Fruit fly (Drosophila melanogaster) whole organism, embryonic: Measurements from ENCODE around the gene Gr64a.

ENCODE experiments used
- B-H1 ChIP-seq: fragments of 200-800 bp; sonication (Bioruptor generic); IDR thresholded peaks from 3 replicates; pipeline ENCODE4 v1.3.6; 2022; ENCODE audit warnings: missing biosample characterization, missing genetic modification characterization
- Bgb ChIP-seq: fragments of 200-800 bp; sonication (Bioruptor generic); IDR thresholded peaks from 2 replicates; pipeline ENCODE4 v1.3.6; 2022; ENCODE audit warnings: missing biosample characterization, missing genetic modification characterization; ENCODE audit not compliant: partially characterized antibody
- CG10147 ChIP-seq: fragments of 200-800 bp; sonication (Bioruptor generic); optimal IDR thresholded peaks from 2 replicates; lab custom pipeline; 2019; ENCODE audit warnings: missing biosample characterization, mild to moderate bottlenecking, missing genetic modification characterization, moderate library complexity
- CG1024 ChIP-seq: fragments of 200-800 bp; sonication (Bioruptor generic); IDR thresholded peaks from 2 replicates; pipeline ENCODE4 v1.3.6; 2022; ENCODE audit warnings: missing biosample characterization, missing genetic modification characterization
- CG10959 ChIP-seq: fragments of 200-800 bp; sonication (Bioruptor generic); IDR thresholded peaks from 2 replicates; pipeline ENCODE4 v1.3.6; 2022; ENCODE audit warnings: missing biosample characterization, missing genetic modification characterization
- CG10979 ChIP-seq: fragments of 200-800 bp; sonication (Bioruptor generic); optimal IDR thresholded peaks from 2 replicates; lab custom pipeline; 2018; ENCODE audit warnings: missing biosample characterization, mild to moderate bottlenecking, missing genetic modification characterization, moderate library complexity
- CG11723 ChIP-seq: fragments of 200-800 bp; sonication (Bioruptor generic); optimal IDR thresholded peaks from 2 replicates; lab custom pipeline; 2017; ENCODE audit warnings: missing biosample characterization, mild to moderate bottlenecking, missing genetic modification characterization
- CG12659 ChIP-seq: fragments of 200-800 bp; sonication (Bioruptor generic); optimal IDR thresholded peaks from 3 replicates; lab custom pipeline; 2017; ENCODE audit warnings: mild to moderate bottlenecking, missing biosample characterization, missing genetic modification reagents, missing genetic modification characterization
- CG14014 ChIP-seq: fragments of 200-800 bp; sonication (Bioruptor generic); IDR thresholded peaks from 2 replicates; pipeline ENCODE4 v1.3.6; 2022; ENCODE audit warnings: missing biosample characterization, missing genetic modification characterization
- CG14050 ChIP-seq: fragments of 200-800 bp; sonication (Bioruptor generic); IDR thresholded peaks from 3 replicates; pipeline ENCODE4 v1.3.6; 2022; ENCODE audit warnings: missing biosample characterization, missing genetic modification characterization
- CG15514 ChIP-seq: fragments of 200-800 bp; sonication (Bioruptor generic); optimal IDR thresholded peaks from 3 replicates; lab custom pipeline; 2017; ENCODE audit warnings: missing biosample characterization, missing genetic modification characterization, mild to moderate bottlenecking, moderate library complexity, missing genetic modification reagents
- CG2120 ChIP-seq: fragments of 200-800 bp; sonication (Bioruptor generic); optimal IDR thresholded peaks from 3 replicates; lab custom pipeline; 2016; ENCODE audit warnings: missing biosample characterization, missing genetic modification characterization
- CG31441 ChIP-seq: fragments of 200-800 bp; sonication (Bioruptor generic); IDR thresholded peaks from 2 replicates; pipeline ENCODE4 v1.3.6; 2022; ENCODE audit warnings: missing biosample characterization, missing genetic modification characterization
- CG32532 ChIP-seq: fragments of 200-800 bp; sonication (Bioruptor generic); IDR thresholded peaks from 2 replicates; pipeline ENCODE4 v1.3.6; 2022; ENCODE audit warnings: missing biosample characterization, missing genetic modification characterization
- CG34376 ChIP-seq: fragments of 200-800 bp; sonication (Bioruptor generic); optimal IDR thresholded peaks from 2 replicates; lab custom pipeline; 2018; ENCODE audit warnings: missing biosample characterization, mild to moderate bottlenecking, missing genetic modification characterization
- CG6175 ChIP-seq: fragments of 200-800 bp; sonication (Bioruptor generic); IDR thresholded peaks from 3 replicates; pipeline ENCODE4 v1.3.6; 2022; ENCODE audit warnings: missing biosample characterization, missing genetic modification characterization
- CG7357 ChIP-seq: fragments of 200-800 bp; sonication (Bioruptor generic); IDR thresholded peaks from 3 replicates; pipeline ENCODE4 v1.3.6; 2022; ENCODE audit warnings: missing biosample characterization, missing genetic modification characterization
- CG8478 ChIP-seq: fragments of >200 bp; optimal IDR thresholded peaks from 2 replicates; lab custom pipeline; 2018
- CG9876 ChIP-seq: fragments of 200-800 bp; sonication (Bioruptor generic); optimal IDR thresholded peaks from 2 replicates; lab custom pipeline; 2016; ENCODE audit warnings: missing biosample characterization, missing genetic modification characterization
- ERR ChIP-seq: fragments of 200-800 bp; sonication (Bioruptor generic); optimal IDR thresholded peaks from 2 replicates; lab custom pipeline; 2016; ENCODE audit warnings: missing biosample characterization, missing genetic modification characterization
- Ets65A ChIP-seq: fragments of 200-800 bp; sonication (Bioruptor generic); peaks from one replicate; lab custom pipeline; 2016; ENCODE audit warnings: missing biosample characterization, missing genetic modification characterization
- Hmr ChIP-seq: fragments of 200-800 bp; sonication (Bioruptor generic); optimal IDR thresholded peaks from 3 replicates; lab custom pipeline; 2017; ENCODE audit warnings: mild to moderate bottlenecking, missing biosample characterization, missing genetic modification reagents, missing genetic modification characterization
- Lim3 ChIP-seq: fragments of 200-800 bp; sonication (Bioruptor generic); IDR thresholded peaks from 2 replicates; pipeline ENCODE4 v1.3.6; 2022; ENCODE audit warnings: missing biosample characterization, missing genetic modification characterization
- Med ChIP-seq: fragments of 200-800 bp; sonication (Bioruptor generic); peaks from one replicate; lab custom pipeline; 2016; ENCODE audit warnings: missing biosample characterization, missing genetic modification characterization, mild to moderate bottlenecking, inconsistent platforms, moderate library complexity
- NK7.1 ChIP-seq: fragments of 200-800 bp; sonication (Bioruptor generic); optimal IDR thresholded peaks from 3 replicates; lab custom pipeline; 2016; ENCODE audit warnings: missing biosample characterization, missing genetic modification characterization
- Oli ChIP-seq: fragments of 200-800 bp; sonication (Bioruptor generic); optimal IDR thresholded peaks from 2 replicates; lab custom pipeline; 2018; ENCODE audit warnings: missing biosample characterization, mild to moderate bottlenecking, missing genetic modification characterization, moderate library complexity
- PHDP ChIP-seq: fragments of 200-800 bp; sonication (Bioruptor generic); optimal IDR thresholded peaks from 3 replicates; lab custom pipeline; 2018; ENCODE audit warnings: missing biosample characterization, mild to moderate bottlenecking, missing genetic modification characterization, moderate library complexity
- Ptx1 ChIP-seq: fragments of 200-800 bp; sonication (Bioruptor generic); IDR thresholded peaks from 2 replicates; pipeline ENCODE4 v1.3.6; 2022; ENCODE audit warnings: missing biosample characterization, missing genetic modification characterization
- Sox102F ChIP-seq: fragments of 200-800 bp; sonication (Bioruptor generic); optimal IDR thresholded peaks from 2 replicates; lab custom pipeline; 2018; ENCODE audit warnings: missing biosample characterization, mild to moderate bottlenecking, missing genetic modification characterization, moderate library complexity
- ara ChIP-seq: fragments of 200-800 bp; sonication (Bioruptor generic); IDR thresholded peaks from 2 replicates; pipeline ENCODE4 v1.3.6; 2022; ENCODE audit warnings: missing biosample characterization, missing genetic modification characterization
- chm ChIP-seq: fragments of 200-800 bp; sonication (Bioruptor generic); IDR thresholded peaks from 2 replicates; pipeline ENCODE4 v1.3.6; 2022; ENCODE audit warnings: missing biosample characterization, missing genetic modification characterization
- dati ChIP-seq: fragments of 200-800 bp; sonication (Bioruptor generic); IDR thresholded peaks from 2 replicates; pipeline ENCODE4 v1.3.6; 2022; ENCODE audit warnings: missing biosample characterization, missing genetic modification characterization
- dpn ChIP-seq, 2 experiments: fragments of 200-800 bp; sonication (Bioruptor generic); optimal IDR thresholded peaks; 3 replicates each; lab custom pipeline; 2016; ENCODE audit warnings: missing biosample characterization in 2 of 2, missing genetic modification characterization in 2 of 2
- dysf ChIP-seq: fragments of 200-800 bp; sonication (Bioruptor generic); IDR thresholded peaks from 3 replicates; pipeline ENCODE4 v1.3.6; 2022; ENCODE audit warnings: missing biosample characterization, missing genetic modification characterization
- fd3F ChIP-seq: fragments of 200-800 bp; sonication (Bioruptor generic); optimal IDR thresholded peaks from 2 replicates; lab custom pipeline; 2018; ENCODE audit warnings: missing biosample characterization, mild to moderate bottlenecking, missing genetic modification characterization, moderate library complexity
- fru ChIP-seq: fragments of >200 bp; optimal IDR thresholded peaks from 2 replicates; lab custom pipeline; 2017
- grn ChIP-seq: fragments of 200-800 bp; sonication (Bioruptor generic); optimal IDR thresholded peaks from 3 replicates; lab custom pipeline; 2017; ENCODE audit warnings: missing biosample characterization, missing genetic modification characterization
- lbe ChIP-seq: fragments of 200-800 bp; sonication (Bioruptor generic); optimal IDR thresholded peaks from 2 replicates; lab custom pipeline; 2016; ENCODE audit warnings: missing biosample characterization, mild to moderate bottlenecking, missing genetic modification characterization
- pho ChIP-seq: fragments of 200-800 bp; sonication (Bioruptor generic); optimal IDR thresholded peaks from 2 replicates; lab custom pipeline; 2016; ENCODE audit warnings: missing biosample characterization, missing genetic modification characterization
- prd ChIP-seq, 3 experiments: fragments of >200 bp in 2 of 3; fragments of 200-800 bp in 1 of 3; sonication (Bioruptor generic) in 1 of 3; optimal IDR thresholded peaks in 2 of 3; IDR thresholded peaks in 1 of 3; 2 replicates in 2 of 3; 3 replicates in 1 of 3; pipeline versions ENCODE4 v1.3.6 to Lab custom; 2017 to 2022; ENCODE audit warnings: missing biosample characterization in 1 of 3, missing genetic modification characterization in 1 of 3
- pzg ChIP-seq: fragments of 200-800 bp; sonication (Bioruptor generic); optimal IDR thresholded peaks from 3 replicates; lab custom pipeline; 2018; ENCODE audit warnings: missing biosample characterization, mild to moderate bottlenecking, missing genetic modification characterization, moderate library complexity
- row ChIP-seq: fragments of 200-800 bp; sonication (Bioruptor generic); IDR thresholded peaks from 3 replicates; pipeline ENCODE4 v1.3.6; 2022; ENCODE audit warnings: missing biosample characterization, missing genetic modification characterization
- sens ChIP-seq: fragments of 200-800 bp; sonication (Bioruptor generic); peaks from one replicate; lab custom pipeline; 2016; ENCODE audit warnings: missing biosample characterization, missing genetic modification characterization
- slbo ChIP-seq: fragments of 200-800 bp; sonication (Bioruptor generic); IDR thresholded peaks from 2 replicates; pipeline ENCODE4 v1.3.6; 2022; ENCODE audit warnings: missing biosample characterization, missing genetic modification characterization
- stc ChIP-seq: fragments of 200-800 bp; sonication (Bioruptor generic); IDR thresholded peaks from 2 replicates; pipeline ENCODE4 v1.3.6; 2022; ENCODE audit warnings: missing biosample characterization, missing genetic modification characterization
- unpg ChIP-seq: fragments of 200-800 bp; sonication (Bioruptor generic); optimal IDR thresholded peaks from 3 replicates; lab custom pipeline; 2018; ENCODE audit warnings: missing biosample characterization, mild to moderate bottlenecking, missing genetic modification characterization, moderate library complexity
- wek ChIP-seq: fragments of 200-800 bp; sonication (Bioruptor generic); optimal IDR thresholded peaks from 3 replicates; lab custom pipeline; 2018; ENCODE audit warnings: missing biosample characterization, mild to moderate bottlenecking, missing genetic modification characterization, moderate library complexity
- wor ChIP-seq: fragments of 200-800 bp; sonication (Bioruptor generic); IDR thresholded peaks from 2 replicates; pipeline ENCODE4 v1.3.6; 2022; ENCODE audit warnings: missing biosample characterization, missing genetic modification characterization

Gr64a gene

dm6 chr3L:4056812-4057211 lies 30.2 kb downstream of the Gr64a start:
- TF ChIP-seq CG14014 = no peak
- TF ChIP-seq NK7.1 (GFP tag; lab: Kevin White, UChicago) = no peak
- TF ChIP-seq wor (GFP tag; lab: Robert Waterston, UW) = no peak
- no peak for TF ChIP-seq lbe (GFP tag; lab: Kevin White, UChicago)
- no peak for TF ChIP-seq CG1024 (GFP tag; lab: Robert Waterston, UW)
- no peak for TF ChIP-seq fru (lab: Kevin White, UChicago)
- no peak for TF ChIP-seq fd3F (GFP tag; lab: Kevin White, UChicago)
- TF ChIP-seq Lim3 = no peak
- TF ChIP-seq CG8478 (lab: Kevin White, UChicago) = no peak
- TF ChIP-seq, all 482 proteins: peak for 0

dm6 chr3L:4059293-4059820 lies 32.8 kb downstream of the Gr64a start, which contains the start of gene Ugt305A1:
Gene Ugt305A1 (plus strand): TSS chr3L:4059770.
- TF ChIP-seq CG6175 (GFP tag; lab: Robert Waterston, UW) (no peak), wek (GFP tag; lab: Kevin White, UChicago) (peak; percentile 50), Hmr (peak; percentile 22), Med (GFP tag; lab: Kevin White, UChicago) (peak; percentile 65), CG10147 (GFP tag; lab: Kevin White, UChicago) (no peak), unpg (GFP tag; lab: Kevin White, UChicago) (peak; percentile 17), CG11723 (no peak), Sox102F (GFP tag; lab: Kevin White, UChicago) (peak; percentile 31), dati (GFP tag; lab: Robert Waterston, UW) (0 out of 2 replicates have a peak, but pooled peaks have one; percentile 10), CG7357 (no peak), sens (GFP tag; lab: Kevin White, UChicago) (peak; percentile 78), CG9876 (no peak), pzg (GFP tag; lab: Kevin White, UChicago) (no peak), PHDP (tag; lab: Kevin White, UChicago) (peak; percentile 30), CG2120 (peak; percentile 30), row (GFP tag; lab: Robert Waterston, UW) (peak; percentile 50; the same call in 2 of the 3 replicates), ERR (no peak), grn (GFP tag; lab: Kevin White, UChicago) (peak; percentile 17), stc (0 out of 2 replicates have a peak, but pooled peaks have one; percentile 24), CG34376 (GFP tag; lab: Kevin White, UChicago) (peak; percentile 6), CG31441 (0 out of 2 replicates have a peak, but pooled peaks have one; percentile 11), CG12659 (GFP tag; lab: Kevin White, UChicago) (peak; percentile 11), B-H1 (GFP tag; lab: Robert Waterston, UW) (no peak), Bgb (GFP tag; lab: Robert Waterston, UW) (no peak), Oli (peak; percentile 6), slbo (0 out of 2 replicates have a peak, but pooled peaks have one; percentile 35), CG10959 (GFP tag; lab: Robert Waterston, UW) (no peak), dysf (GFP tag; lab: Robert Waterston, UW) (0 out of 3 replicates have a peak, but pooled peaks have one; percentile 19), CG10979 (tag; lab: Kevin White, UChicago) (peak; percentile 5), dpn (GFP tag; optimal IDR thresholded peaks at IDR 0.05; lab: Kevin White, UChicago) (peak in 1 of 2 experiments; percentile 3), ara (GFP tag; lab: Robert Waterston, UW) (no peak), prd (optimal IDR thresholded peaks at IDR 0.05; lab: Kevin White, UChicago) (no peak), prd (GFP tag; IDR thresholded peaks at IDR 0.05; lab: Robert Waterston, UW) (peak; percentile 26; the same call in 1 of the 3 replicates), CG32532 (GFP tag; lab: Robert Waterston, UW) (peak; percentile 39; the same call in 1 of the 2 replicates), CG15514 (GFP tag; lab: Kevin White, UChicago) (peak; percentile 4), Ptx1 (GFP tag; lab: Robert Waterston, UW) (peak; percentile 28; the same call in 1 of the 2 replicates), chm (GFP tag; lab: Robert Waterston, UW) (no peak), Ets65A (peak; percentile 61), CG14050 (GFP tag; lab: Robert Waterston, UW) (no peak), pho (GFP tag; lab: Kevin White, UChicago) (no peak)
